Worm (Caenorhabditis elegans): ENCODE results near the gene col-85.

- TF ChIP-seq lin-39 (tag; optimal IDR thresholded peaks at IDR 0.05) (peak; percentile 19), nhr-23 (tag; optimal IDR thresholded peaks at IDR 0.05) (peak; percentile 30), aly-2 (tag; optimal IDR thresholded peaks at IDR 0.05) (no peak), elt-3 (tag; optimal IDR thresholded peaks at IDR 0.05) (no peak), unc-39 (tag; optimal IDR thresholded peaks at IDR 0.05) (no peak), pha-4 (tag; optimal IDR thresholded peaks at IDR 0.05) (no peak), lin-15B (tag; optimal IDR thresholded peaks at IDR 0.05) (peak; percentile 35), nhr-12 (tag; optimal IDR thresholded peaks at IDR 0.05) (no peak), zag-1 (tag; optimal IDR thresholded peaks at IDR 0.05) (no peak)
These were observed at the start of gene col-85 for ce11 chrII:12494556-12495131.

All from whole organism, L3 larva.